Worm (Caenorhabditis elegans) whole organism, late embryonic: Measurements from ENCODE around the gene str-262.

ENCODE experiments used
- F13H6.1 ChIP-seq: sonication (generic microtip); optimal IDR thresholded peaks from 2 replicates; lab custom pipeline; 2016; ENCODE audit warnings: missing genetic modification characterization, missing compliant biosample characterization
- ets-4 ChIP-seq: sonication (generic microtip); optimal IDR thresholded peaks from 2 replicates; lab custom pipeline; 2016; ENCODE audit warnings: missing genetic modification characterization, missing compliant biosample characterization
- fkh-10 ChIP-seq: fragments of 150-350 bp; optimal IDR thresholded peaks from 2 replicates; lab custom pipeline; 2014; ENCODE audit warnings: missing biosample characterization, missing genetic modification reagents, missing genetic modification characterization

- TF ChIP-seq ets-4 (tag; lab: Kevin White, UChicago) (no peak), F13H6.1 (tag; lab: Kevin White, UChicago) (no peak), fkh-10 (no peak)
These were observed 21.8 kb upstream of the str-262 start for ce11 chrV:774341-774740.
